Fruit fly (Drosophila melanogaster): ENCODE data around the gene RluA-2.

RluA-2 gene

DNA sequence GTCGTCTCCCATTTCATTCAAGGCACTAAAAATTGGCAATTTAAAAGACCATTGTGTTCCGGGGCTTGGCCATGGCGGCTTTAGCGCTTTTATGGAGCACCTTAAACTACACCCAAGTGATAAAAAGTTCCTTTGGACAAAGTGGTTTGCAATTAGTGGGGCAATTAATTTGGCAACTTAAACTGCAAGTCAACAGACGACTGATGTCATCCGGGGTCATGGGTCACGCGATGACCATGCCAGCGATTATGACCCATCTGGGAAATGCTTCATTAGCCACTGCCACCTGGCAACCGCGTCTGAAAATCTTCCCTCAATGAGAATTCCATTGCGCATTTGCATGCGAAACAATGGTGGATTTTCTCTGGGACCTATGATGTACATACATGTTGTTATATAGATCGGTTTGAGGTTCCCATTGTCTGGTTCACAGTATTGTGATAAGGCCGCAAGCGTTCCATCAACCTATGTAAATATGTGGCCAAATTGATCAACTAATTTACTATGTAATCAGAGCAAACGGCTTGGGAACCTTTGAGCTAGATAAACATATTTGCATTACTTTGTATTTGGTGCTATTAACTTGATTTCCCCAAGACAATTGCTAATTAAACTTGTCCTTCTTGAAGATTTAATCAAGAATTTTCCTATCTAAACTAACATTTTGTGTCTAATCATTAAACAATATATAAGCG lies 20.4 kb downstream of the RluA-2 start (continued):
- TF ChIP-seq Drgx (GFP tag; IDR thresholded peaks at IDR 0.05) (no peak), ci (GFP tag; IDR thresholded peaks at IDR 0.05) (0 out of 3 replicates have a peak, but pooled peaks have one; percentile 38), scrt (GFP tag; optimal IDR thresholded peaks at IDR 0.05) (no peak), hbn (GFP tag; IDR thresholded peaks at IDR 0.05; ENCODE audit: partially characterized antibody) (no peak), cato (GFP tag; optimal IDR thresholded peaks at IDR 0.05; ENCODE audit: borderline replicate concordance) (no peak), CG2202 (tag; optimal IDR thresholded peaks at IDR 0.05) (peak; percentile 22), unc-4 (GFP tag; IDR thresholded peaks at IDR 0.05; ENCODE audit: partially characterized antibody) (no peak), vvl (GFP tag; IDR thresholded peaks at IDR 0.05) (no peak)

DNA sequence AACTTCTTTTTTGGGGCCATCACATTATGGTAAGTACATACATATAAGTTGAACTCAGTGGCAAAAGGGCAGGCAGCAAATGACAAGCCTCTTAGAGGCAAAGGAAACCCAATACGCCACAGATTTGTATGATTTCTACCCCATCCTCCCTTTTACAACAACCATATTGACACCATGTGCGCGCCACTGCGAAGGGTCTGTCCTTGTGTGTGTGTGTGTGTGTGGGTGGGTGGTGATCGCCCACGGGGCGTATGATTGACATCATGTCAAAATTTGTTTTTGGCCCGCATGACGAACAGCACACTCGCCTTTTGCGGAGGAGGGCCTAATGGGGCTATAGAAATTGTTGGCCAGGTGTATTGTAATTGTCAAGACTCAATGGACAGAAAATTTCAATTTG lies 22.7 kb downstream of the RluA-2 start:
- TF ChIP-seq slou (GFP tag; optimal IDR thresholded peaks at IDR 0.05) (no peak), chm (GFP tag; IDR thresholded peaks at IDR 0.05) (0 out of 2 replicates have a peak, but pooled peaks have one; percentile 27), CG12071 (GFP tag; optimal IDR thresholded peaks at IDR 0.05) (peak; percentile 30), NfI (GFP tag; optimal IDR thresholded peaks at IDR 0.05) (peak; percentile 8), Dip3 (GFP tag; optimal IDR thresholded peaks at IDR 0.05) (no peak), Awh (GFP tag; IDR thresholded peaks at IDR 0.05) (peak; percentile 30; the same call in 1 of the 2 replicates), Hr3 (GFP tag; optimal IDR thresholded peaks at IDR 0.05) (no peak), CG6813 (GFP tag; optimal IDR thresholded peaks at IDR 0.05) (peak; percentile 2), MESR4 (GFP tag; optimal IDR thresholded peaks at IDR 0.05) (no peak), CG6175 (GFP tag; IDR thresholded peaks at IDR 0.05) (peak; percentile 32; the same call in 1 of the 3 replicates), so (GFP tag; IDR thresholded peaks at IDR 0.05) (peak; percentile 67; the same call in 1 of the 3 replicates), CG2116 (GFP tag; optimal IDR thresholded peaks at IDR 0.05) (no peak), CG14014 (GFP tag; IDR thresholded peaks at IDR 0.05) (0 out of 2 replicates have a peak, but pooled peaks have one; percentile 17), twi (tag; optimal IDR thresholded peaks at IDR 0.05) (peak; percentile 87), ATbp (GFP tag; optimal IDR thresholded peaks at IDR 0.05) (peak; percentile 20), CG10147 (GFP tag; optimal IDR thresholded peaks at IDR 0.05) (peak; percentile 13), CG10543 (GFP tag; optimal IDR thresholded peaks at IDR 0.05) (peak; percentile 44), E2f2 (GFP tag; IDR thresholded peaks at IDR 0.05) (peak; percentile 17), CG11504 (tag; optimal IDR thresholded peaks at IDR 0.05) (no peak), CG4360 (GFP tag; IDR thresholded peaks at IDR 0.05) (peak; percentile 84), CG14441 (GFP tag; IDR thresholded peaks at IDR 0.05) (0 out of 2 replicates have a peak, but pooled peaks have one; percentile 27), BtbVII (GFP tag; optimal IDR thresholded peaks at IDR 0.05) (peak; percentile 53), CG6689 (GFP tag; IDR thresholded peaks at IDR 0.05) (peak; percentile 8; the same call in 1 of the 2 replicates), CG11695 (GFP tag; IDR thresholded peaks at IDR 0.05) (0 out of 3 replicates have a peak, but pooled peaks have one; percentile 26), otp (GFP tag; IDR thresholded peaks at IDR 0.05) (0 out of 3 replicates have a peak, but pooled peaks have one; percentile 6), ci (GFP tag; IDR thresholded peaks at IDR 0.05) (0 out of 3 replicates have a peak, but pooled peaks have one; percentile 48), lab (GFP tag; optimal IDR thresholded peaks at IDR 0.05) (peak; percentile 48), mirr (GFP tag; optimal IDR thresholded peaks at IDR 0.05) (peak; percentile 58), sr (GFP tag; IDR thresholded peaks at IDR 0.05) (peak; percentile 99), rib (GFP tag; IDR thresholded peaks at IDR 0.05) (peak; percentile 37; the same call in 1 of the 2 replicates), CG12769 (tag; optimal IDR thresholded peaks at IDR 0.05) (peak; percentile 15), HLHmδ (GFP tag; optimal IDR thresholded peaks at IDR 0.05) (peak; percentile 33), CG18599 (GFP tag; optimal IDR thresholded peaks at IDR 0.05) (peak; percentile 6), zfh1 (GFP tag; IDR thresholded peaks at IDR 0.05) (peak; percentile 8; the same call in 1 of the 3 replicates), CG32532 (GFP tag; IDR thresholded peaks at IDR 0.05) (0 out of 2 replicates have a peak, but pooled peaks have one; percentile 10), CG7372 (GFP tag; IDR thresholded peaks at IDR 0.05) (peak; percentile 33; the same call in 1 of the 2 replicates), CG14050 (GFP tag; IDR thresholded peaks at IDR 0.05) (no peak), NK7.1 (GFP tag; optimal IDR thresholded peaks at IDR 0.05) (no peak), CG8290 (GFP tag; optimal IDR thresholded peaks at IDR 0.05) (no peak), CG8290 (tag; optimal IDR thresholded peaks at IDR 0.05) (peak in 1 of 2 experiments; percentile 48)
